Fruit fly (Drosophila melanogaster) whole organism, embryonic: ENCODE measurements around the gene CG42553.

Source experiments
- CG10431 ChIP-seq: fragments of 200-800 bp; sonication (Bioruptor generic); optimal IDR thresholded peaks from 3 replicates; lab custom pipeline; 2018; ENCODE audit warnings: missing biosample characterization, mild to moderate bottlenecking, missing genetic modification characterization
- CG11456 ChIP-seq: fragments of 200-800 bp; sonication (Bioruptor generic); IDR thresholded peaks from 3 replicates; pipeline ENCODE4 v1.3.6; 2022; ENCODE audit warnings: missing biosample characterization, missing genetic modification characterization
- CG12942 ChIP-seq: fragments of 200-800 bp; sonication (Bioruptor generic); optimal IDR thresholded peaks from 3 replicates; lab custom pipeline; 2016; ENCODE audit warnings: missing biosample characterization, missing genetic modification characterization
- CG13775 ChIP-seq: fragments of 200-800 bp; sonication (Bioruptor generic); optimal IDR thresholded peaks from 3 replicates; lab custom pipeline; 2017; ENCODE audit warnings: missing biosample characterization, mild to moderate bottlenecking, missing genetic modification characterization
- CG15269 ChIP-seq: fragments of 200-800 bp; sonication (Bioruptor generic); optimal IDR thresholded peaks from 2 replicates; lab custom pipeline; 2018; ENCODE audit warnings: missing biosample characterization, mild to moderate bottlenecking, missing genetic modification characterization, moderate library complexity
- CG15479 ChIP-seq: fragments of 200-800 bp; sonication (Bioruptor generic); optimal IDR thresholded peaks from 3 replicates; lab custom pipeline; 2019; ENCODE audit warnings: missing biosample characterization, mild to moderate bottlenecking, missing genetic modification characterization, moderate library complexity
- CG17361 ChIP-seq: fragments of 200-800 bp; sonication (Bioruptor generic); IDR thresholded peaks from 3 replicates; pipeline ENCODE4 v1.3.6; 2022; ENCODE audit warnings: missing biosample characterization, missing genetic modification characterization
- CG17912 ChIP-seq: fragments of 200-800 bp; sonication (Bioruptor generic); optimal IDR thresholded peaks from 2 replicates; lab custom pipeline; 2018; ENCODE audit warnings: missing biosample characterization, mild to moderate bottlenecking, missing genetic modification characterization
- CG18599 ChIP-seq: fragments of 200-800 bp; sonication (Bioruptor generic); optimal IDR thresholded peaks from 3 replicates; lab custom pipeline; 2017; ENCODE audit warnings: missing biosample characterization, missing genetic modification characterization, mild to moderate bottlenecking, moderate library complexity, missing genetic modification reagents
- CG2129 ChIP-seq: fragments of 200-800 bp; sonication (Bioruptor generic); IDR thresholded peaks from 2 replicates; pipeline ENCODE4 v1.3.6; 2022; ENCODE audit warnings: missing biosample characterization, missing genetic modification characterization; ENCODE audit not compliant: partially characterized antibody
- CG2875 ChIP-seq: fragments of 200-800 bp; sonication (Bioruptor generic); optimal IDR thresholded peaks from 2 replicates; lab custom pipeline; 2017; ENCODE audit warnings: missing biosample characterization, mild to moderate bottlenecking, missing genetic modification characterization, missing genetic modification reagents
- CG31441 ChIP-seq: fragments of 200-800 bp; sonication (Bioruptor generic); IDR thresholded peaks from 2 replicates; pipeline ENCODE4 v1.3.6; 2022; ENCODE audit warnings: missing biosample characterization, missing genetic modification characterization
- CG42726 ChIP-seq: fragments of 200-800 bp; sonication (Bioruptor generic); IDR thresholded peaks from 2 replicates; pipeline ENCODE4 v1.3.6; 2022; ENCODE audit warnings: missing biosample characterization, missing genetic modification characterization; ENCODE audit not compliant: partially characterized antibody
- CG4707 ChIP-seq: fragments of 200-800 bp; sonication (Bioruptor generic); optimal IDR thresholded peaks from 2 replicates; lab custom pipeline; 2018; ENCODE audit warnings: missing biosample characterization, mild to moderate bottlenecking, missing genetic modification characterization, moderate library complexity
- CG6765 ChIP-seq: fragments of 200-800 bp; sonication (Bioruptor generic); optimal IDR thresholded peaks from 3 replicates; lab custom pipeline; 2017; ENCODE audit warnings: missing biosample characterization, mild to moderate bottlenecking, missing genetic modification characterization
- CG6791 ChIP-seq: fragments of 200-800 bp; sonication (Bioruptor generic); IDR thresholded peaks from 3 replicates; pipeline ENCODE4 v1.3.6; 2022; ENCODE audit warnings: missing biosample characterization, missing genetic modification characterization; ENCODE audit not compliant: partially characterized antibody
- CG7839 ChIP-seq: fragments of 200-800 bp; sonication (Bioruptor generic); optimal IDR thresholded peaks from 3 replicates; lab custom pipeline; 2018; ENCODE audit warnings: missing biosample characterization, mild to moderate bottlenecking, missing genetic modification characterization, moderate library complexity
- CTCF ChIP-seq: fragments of 200-800 bp; sonication (Bioruptor generic); optimal IDR thresholded peaks from 2 replicates; lab custom pipeline; 2017; ENCODE audit warnings: missing biosample characterization, mild to moderate bottlenecking, missing genetic modification characterization, moderate library complexity
- E2f2 ChIP-seq: fragments of 200-800 bp; sonication (Bioruptor generic); IDR thresholded peaks from 2 replicates; pipeline ENCODE4 v1.3.6; 2022; ENCODE audit warnings: missing biosample characterization, missing genetic modification characterization
- Ets97D ChIP-seq: fragments of 200-800 bp; sonication (Bioruptor generic); optimal IDR thresholded peaks from 3 replicates; lab custom pipeline; 2016; ENCODE audit warnings: missing biosample characterization, missing genetic modification characterization
- Gsc ChIP-seq: fragments of 200-800 bp; sonication (Bioruptor generic); IDR thresholded peaks from 2 replicates; pipeline ENCODE4 v1.3.6; 2022; ENCODE audit warnings: missing biosample characterization, missing genetic modification characterization
- Hmx ChIP-seq: fragments of 200-800 bp; sonication (Bioruptor generic); optimal IDR thresholded peaks from 2 replicates; lab custom pipeline; 2016; ENCODE audit warnings: missing biosample characterization, missing genetic modification characterization
- Kr ChIP-seq: fragments of 200-800 bp; sonication (Bioruptor generic); optimal IDR thresholded peaks from 2 replicates; lab custom pipeline; 2017; ENCODE audit warnings: missing biosample characterization, mild to moderate bottlenecking, missing genetic modification characterization
- MBD-R2 ChIP-seq: fragments of 200-800 bp; sonication (Bioruptor generic); IDR thresholded peaks from 2 replicates; pipeline ENCODE4 v1.3.6; 2022; ENCODE audit warnings: missing biosample characterization, missing genetic modification characterization
- Mad ChIP-seq: fragments of 200-800 bp; sonication (Bioruptor generic); optimal IDR thresholded peaks from 2 replicates; lab custom pipeline; 2016; ENCODE audit warnings: missing biosample characterization, missing genetic modification characterization
- Max ChIP-seq: fragments of 200-800 bp; sonication (Bioruptor generic); optimal IDR thresholded peaks from 2 replicates; lab custom pipeline; 2016; ENCODE audit warnings: missing biosample characterization, mild to moderate bottlenecking, missing genetic modification characterization
- PHDP ChIP-seq: fragments of 200-800 bp; sonication (Bioruptor generic); optimal IDR thresholded peaks from 3 replicates; lab custom pipeline; 2018; ENCODE audit warnings: missing biosample characterization, mild to moderate bottlenecking, missing genetic modification characterization, moderate library complexity
- Poxn ChIP-seq: fragments of 200-800 bp; sonication (Bioruptor generic); IDR thresholded peaks from 2 replicates; pipeline ENCODE4 v1.3.6; 2022; ENCODE audit warnings: missing biosample characterization, missing genetic modification characterization
- Six4 ChIP-seq: fragments of 200-800 bp; sonication (Bioruptor generic); optimal IDR thresholded peaks from 2 replicates; lab custom pipeline; 2016; ENCODE audit warnings: missing biosample characterization, missing genetic modification characterization
- TFAM ChIP-seq: fragments of 200-800 bp; sonication (Bioruptor generic); optimal IDR thresholded peaks from 2 replicates; lab custom pipeline; 2017; ENCODE audit warnings: missing biosample characterization, missing genetic modification characterization, inconsistent platforms
- amos ChIP-seq: fragments of 200-800 bp; sonication (Bioruptor generic); IDR thresholded peaks from 2 replicates; pipeline ENCODE4 v1.3.6; 2022; ENCODE audit warnings: missing biosample characterization, missing genetic modification characterization; ENCODE audit not compliant: partially characterized antibody
- ara ChIP-seq: fragments of 200-800 bp; sonication (Bioruptor generic); IDR thresholded peaks from 2 replicates; pipeline ENCODE4 v1.3.6; 2022; ENCODE audit warnings: missing biosample characterization, missing genetic modification characterization
- ci ChIP-seq: fragments of 200-800 bp; sonication (Bioruptor generic); IDR thresholded peaks from 3 replicates; pipeline ENCODE4 v1.3.6; 2022; ENCODE audit warnings: missing biosample characterization, missing genetic modification characterization
- emc ChIP-seq: fragments of 200-800 bp; sonication (Bioruptor generic); optimal IDR thresholded peaks from 2 replicates; lab custom pipeline; 2016; ENCODE audit warnings: missing biosample characterization, missing genetic modification characterization
- gsb-n ChIP-seq: fragments of 200-800 bp; sonication (Bioruptor generic); optimal IDR thresholded peaks from 3 replicates; lab custom pipeline; 2018; ENCODE audit warnings: missing biosample characterization, mild to moderate bottlenecking, missing genetic modification characterization
- hbn ChIP-seq: fragments of 200-800 bp; sonication (Bioruptor generic); IDR thresholded peaks from 2 replicates; pipeline ENCODE4 v1.3.6; 2022; ENCODE audit warnings: missing biosample characterization, missing genetic modification characterization; ENCODE audit not compliant: partially characterized antibody
- her ChIP-seq: fragments of 200-800 bp; sonication (Bioruptor generic); optimal IDR thresholded peaks from 2 replicates; lab custom pipeline; 2016; ENCODE audit warnings: missing biosample characterization, missing genetic modification characterization
- hkb ChIP-seq, 2 experiments: fragments of 200-800 bp in 1 of 2; fragments of >200 bp in 1 of 2; sonication (Bioruptor generic) in 1 of 2; IDR thresholded peaks in 1 of 2; optimal IDR thresholded peaks in 1 of 2; 2 replicates each; pipeline versions ENCODE4 v1.3.6 to Lab custom; 2017 to 2022; ENCODE audit warnings: missing biosample characterization in 1 of 2, missing genetic modification characterization in 1 of 2
- ken ChIP-seq: fragments of 200-800 bp; sonication (Bioruptor generic); IDR thresholded peaks from 3 replicates; pipeline ENCODE4 v1.3.6; 2022; ENCODE audit warnings: missing biosample characterization, missing genetic modification characterization
- kni ChIP-seq: fragments of 200-800 bp; sonication (Bioruptor generic); optimal IDR thresholded peaks from 3 replicates; lab custom pipeline; 2017; ENCODE audit warnings: mild to moderate bottlenecking, missing biosample characterization, missing genetic modification reagents, missing genetic modification characterization
- mld ChIP-seq: fragments of 200-800 bp; sonication (Bioruptor generic); IDR thresholded peaks from 3 replicates; pipeline ENCODE4 v1.3.6; 2022; ENCODE audit warnings: missing biosample characterization, missing genetic modification characterization; ENCODE audit not compliant: partially characterized antibody
- org-1 ChIP-seq: fragments of 200-800 bp; sonication (Bioruptor generic); optimal IDR thresholded peaks from 2 replicates; lab custom pipeline; 2017; ENCODE audit warnings: missing biosample characterization, missing genetic modification characterization
- pb ChIP-seq: fragments of 200-800 bp; sonication (Bioruptor generic); optimal IDR thresholded peaks from 3 replicates; lab custom pipeline; 2016; ENCODE audit warnings: missing biosample characterization, missing genetic modification characterization
- rib ChIP-seq: fragments of 200-800 bp; sonication (Bioruptor generic); IDR thresholded peaks from 2 replicates; pipeline ENCODE4 v1.3.6; 2022; ENCODE audit warnings: missing biosample characterization, missing genetic modification characterization
- row ChIP-seq: fragments of 200-800 bp; sonication (Bioruptor generic); IDR thresholded peaks from 3 replicates; pipeline ENCODE4 v1.3.6; 2022; ENCODE audit warnings: missing biosample characterization, missing genetic modification characterization
- sens ChIP-seq: fragments of 200-800 bp; sonication (Bioruptor generic); peaks from one replicate; lab custom pipeline; 2016; ENCODE audit warnings: missing biosample characterization, missing genetic modification characterization
- tll ChIP-seq, 2 experiments: fragments of 200-800 bp in 1 of 2; fragments of >200 bp in 1 of 2; sonication (Bioruptor generic) in 1 of 2; optimal IDR thresholded peaks; 2 replicates each; lab custom pipeline; 2017 to 2019; ENCODE audit warnings: missing biosample characterization in 2 of 2, missing genetic modification characterization in 2 of 2, mild to moderate bottlenecking in 1 of 2, moderate library complexity in 1 of 2
- vvl ChIP-seq: fragments of 200-800 bp; sonication (Bioruptor generic); IDR thresholded peaks from 2 replicates; pipeline ENCODE4 v1.3.6; 2022; ENCODE audit warnings: missing biosample characterization, missing genetic modification characterization
- zfh1 ChIP-seq: fragments of 200-800 bp; sonication (Bioruptor generic); IDR thresholded peaks from 3 replicates; pipeline ENCODE4 v1.3.6; 2022; ENCODE audit warnings: missing biosample characterization, missing genetic modification characterization

CG42553 gene

dm6 chr3L:804557-805260 is 29.2 kb upstream of the CG42553 start (continued):
- TF ChIP-seq zfh1 (GFP tag; lab: Robert Waterston, UW) (peak; percentile 43; the same call in 1 of the 3 replicates), CG15479 (no peak), Max (peak; percentile 6), CTCF (GFP tag; lab: Kevin White, UChicago) (no peak), sens (GFP tag; lab: Kevin White, UChicago) (peak; percentile 80), hbn (GFP tag; lab: Robert Waterston, UW) (no peak), tll (GFP tag; optimal IDR thresholded peaks at IDR 0.05; lab: Kevin White, UChicago) (no peak), gsb-n (peak; percentile 59), emc (GFP tag; lab: Kevin White, UChicago) (no peak), row (GFP tag; lab: Robert Waterston, UW) (peak; percentile 56; the same call in 2 of the 3 replicates), Ets97D (GFP tag; lab: Kevin White, UChicago) (no peak), PHDP (peak; percentile 43), org-1 (GFP tag; lab: Kevin White, UChicago) (peak; percentile 7), Hmx (GFP tag; lab: Kevin White, UChicago) (no peak), pb (GFP tag; lab: Kevin White, UChicago) (no peak), MBD-R2 (GFP tag; lab: Robert Waterston, UW) (peak; percentile 79), CG10431 (GFP tag; lab: Kevin White, UChicago) (no peak), CG2875 (GFP tag; lab: Kevin White, UChicago) (no peak), her (GFP tag; lab: Kevin White, UChicago) (no peak), ci (GFP tag; lab: Robert Waterston, UW) (peak; percentile 47; the same call in 1 of the 3 replicates), CG2129 (GFP tag; lab: Robert Waterston, UW) (no peak), CG18599 (GFP tag; lab: Kevin White, UChicago) (peak; percentile 52), CG6765 (GFP tag; lab: Kevin White, UChicago) (no peak), TFAM (GFP tag; lab: Kevin White, UChicago) (no peak), CG7839 (tag; lab: Kevin White, UChicago) (peak; percentile 40), rib (no peak), mld (GFP tag; lab: Robert Waterston, UW) (no peak), Kr (GFP tag; lab: Kevin White, UChicago) (no peak), amos (GFP tag; lab: Robert Waterston, UW) (no peak), kni (no peak), CG15269 (tag; lab: Kevin White, UChicago) (peak; percentile 7), CG42726 (no peak), ken (GFP tag; lab: Robert Waterston, UW) (no peak), CG17361 (GFP tag; lab: Robert Waterston, UW) (peak; percentile 53; the same call in 1 of the 3 replicates), CG31441 (GFP tag; lab: Robert Waterston, UW) (peak; percentile 33; the same call in 1 of the 2 replicates), CG6791 (GFP tag; lab: Robert Waterston, UW) (no peak), vvl (peak; percentile 58; the same call in 1 of the 2 replicates), CG11456 (GFP tag; lab: Robert Waterston, UW) (no peak), hkb (optimal IDR thresholded peaks at IDR 0.05; lab: Kevin White, UChicago) (no peak), hkb (GFP tag; IDR thresholded peaks at IDR 0.05; lab: Robert Waterston, UW) (peak; percentile 32; the same call in 1 of the 2 replicates), Mad (no peak), Six4 (GFP tag; lab: Kevin White, UChicago) (no peak), CG12942 (GFP tag; lab: Kevin White, UChicago) (no peak), E2f2 (GFP tag; lab: Robert Waterston, UW) (0 out of 2 replicates have a peak, but pooled peaks have one; percentile 21), Poxn (GFP tag; lab: Robert Waterston, UW) (no peak), CG4707 (GFP tag; lab: Kevin White, UChicago) (peak; percentile 80), Gsc (GFP tag; lab: Robert Waterston, UW) (no peak), CG13775 (no peak), ara (GFP tag; lab: Robert Waterston, UW) (peak; percentile 44; the same call in 1 of the 2 replicates), CG17912 (GFP tag; lab: Kevin White, UChicago) (no peak)
